Worm (Caenorhabditis elegans) whole organism, L4/young adult: ENCODE results near the gene C16D9.6.

Experiments used
- dao-5 ChIP-seq: sonication (generic microtip); optimal IDR thresholded peaks from 2 replicates; lab custom pipeline; 2016; ENCODE audit warnings: missing genotype, missing genetic modification characterization, moderate library complexity, missing compliant biosample characterization
- him-1 ChIP-seq: sonication (generic microtip); optimal IDR thresholded peaks from 2 replicates; lab custom pipeline; 2016; ENCODE audit warnings: missing genotype, missing genetic modification reagents, missing genetic modification characterization, missing compliant biosample characterization

DNA sequence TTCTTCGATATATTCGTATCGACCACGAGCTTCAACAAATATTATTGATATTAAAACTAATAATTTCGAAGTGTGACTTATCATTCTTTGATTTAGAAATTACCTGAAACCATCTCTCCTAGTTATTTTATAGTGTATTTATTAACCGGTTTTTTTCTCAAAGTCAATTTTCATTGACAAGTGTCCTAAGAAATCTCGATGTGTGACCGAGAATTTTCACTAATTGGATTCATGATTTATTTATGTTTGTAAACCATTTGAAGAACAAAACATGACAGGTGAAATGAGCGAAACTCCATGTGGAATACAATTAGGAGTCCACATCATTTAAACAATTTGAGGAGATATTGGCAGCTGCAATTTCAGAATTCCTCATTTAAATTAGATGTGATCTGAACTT lies 13.4 kb upstream of the C16D9.6 start, which contains the start of gene C16D9.8:
- TF ChIP-seq dao-5 (no peak), him-1 (tag; lab: Kevin White, UChicago) (no peak)
